Worm (Caenorhabditis elegans) whole organism, L4 larva: ENCODE measurements around the gene tmem-17.

Source experiments
- F26F4.8 ChIP-seq: fragments of 200-800 bp; sonication (Bioruptor generic); conservative IDR thresholded peaks from 2 replicates; pipeline ENCODE4 v1.3.6; 2022; ENCODE audit warnings: missing genetic modification characterization, missing compliant biosample characterization
- F37D6.2 ChIP-seq: sonication (generic microtip); optimal IDR thresholded peaks from 2 replicates; lab custom pipeline; 2016; ENCODE audit warnings: mild to moderate bottlenecking, missing genetic modification characterization, missing compliant biosample characterization
- T20F7.1 ChIP-seq: fragments of 200-800 bp; sonication (Bioruptor generic); optimal IDR thresholded peaks from 2 replicates; lab custom pipeline; 2018; ENCODE audit warnings: mild to moderate bottlenecking, missing genetic modification characterization, missing compliant biosample characterization
- T26A8.4 ChIP-seq: fragments of 200-800 bp; sonication (Bioruptor generic); IDR thresholded peaks from 2 replicates; pipeline ENCODE4 v1.3.6; 2022; ENCODE audit warnings: missing genetic modification characterization, missing compliant biosample characterization
- Y5F2A.4 ChIP-seq: fragments of 200-800 bp; sonication (Bioruptor generic); optimal IDR thresholded peaks from 2 replicates; lab custom pipeline; 2018; ENCODE audit warnings: mild to moderate bottlenecking, missing genetic modification characterization, missing compliant biosample characterization
- aly-2 ChIP-seq: sonication (generic microtip); optimal IDR thresholded peaks from 2 replicates; lab custom pipeline; 2018; ENCODE audit warnings: missing biosample characterization, missing genetic modification characterization
- ceh-20 ChIP-seq: fragments of 200-800 bp; sonication (Bioruptor generic); IDR thresholded peaks from 2 replicates; pipeline ENCODE4 v1.3.6; 2022; ENCODE audit warnings: missing genetic modification reagents, missing genetic modification characterization, missing compliant biosample characterization
- ceh-44 ChIP-seq: fragments of 200-800 bp; sonication (Bioruptor generic); IDR thresholded peaks from 2 replicates; pipeline ENCODE4 v1.3.6; 2022; ENCODE audit warnings: missing genetic modification reagents, missing genetic modification characterization, missing compliant biosample characterization
- ces-1 ChIP-seq: fragments of 150-350 bp; sonication (generic microtip); optimal IDR thresholded peaks from 4 replicates; lab custom pipeline; 2014; ENCODE audit warnings: missing biosample characterization, missing genetic modification reagents, missing genetic modification characterization
- cey-2 ChIP-seq: sonication (generic microtip); optimal IDR thresholded peaks from 3 replicates; lab custom pipeline; 2017; ENCODE audit warnings: missing genetic modification characterization, mild to moderate bottlenecking, missing compliant biosample characterization, antibody characterized with exemption, borderline replicate concordance; ENCODE audit not compliant: insufficient read depth
- daf-16 ChIP-seq, 3 experiments: sonication (generic microtip); optimal IDR thresholded peaks; 2 replicates each; lab custom pipeline; 2016 to 2017; ENCODE audit warnings: missing genetic modification characterization in 3 of 3, missing genetic modification reagents in 3 of 3, mild to moderate bottlenecking in 2 of 3, missing compliant biosample characterization in 2 of 3, missing biosample characterization in 1 of 3, moderate library complexity in 1 of 3
- daf-8 ChIP-seq: fragments of 200-800 bp; sonication (Bioruptor generic); IDR thresholded peaks from 2 replicates; pipeline ENCODE4 v1.3.6; 2022; ENCODE audit warnings: missing genetic modification characterization, missing compliant biosample characterization
- dmd-6 ChIP-seq: fragments of 200-800 bp; sonication (Bioruptor generic); IDR thresholded peaks from 2 replicates; pipeline ENCODE4 v1.3.6; 2022; ENCODE audit warnings: missing genetic modification reagents, missing genetic modification characterization, missing compliant biosample characterization
- dmd-8 ChIP-seq: fragments of 200-800 bp; sonication (Bioruptor generic); IDR thresholded peaks from 2 replicates; pipeline ENCODE4 v1.3.6; 2022; ENCODE audit warnings: missing genetic modification characterization, missing compliant biosample characterization
- dpl-1 ChIP-seq: fragments of 150-350 bp; optimal IDR thresholded peaks from 2 replicates; lab custom pipeline; 2014; ENCODE audit warnings: missing biosample characterization, missing genetic modification reagents, missing genetic modification characterization
- fos-1 ChIP-seq: fragments of 150-350 bp; optimal IDR thresholded peaks from 2 replicates; lab custom pipeline; 2014; ENCODE audit warnings: missing biosample characterization, missing genetic modification characterization
- gei-8 ChIP-seq: fragments of 200-800 bp; sonication (Bioruptor generic); optimal IDR thresholded peaks from 2 replicates; lab custom pipeline; 2018; ENCODE audit warnings: mild to moderate bottlenecking, missing genetic modification characterization, missing compliant biosample characterization
- hlh-30 ChIP-seq: sonication (generic microtip); optimal IDR thresholded peaks from 2 replicates; lab custom pipeline; 2017; ENCODE audit warnings: antibody characterized with exemption, mild to moderate bottlenecking, missing genetic modification characterization, missing compliant biosample characterization; ENCODE audit not compliant: insufficient read depth
- hmg-1.1 ChIP-seq: fragments of 200-800 bp; sonication (Bioruptor generic); IDR thresholded peaks from 2 replicates; pipeline ENCODE4 v1.3.6; 2022; ENCODE audit warnings: missing genetic modification reagents, missing genetic modification characterization, missing compliant biosample characterization
- jun-1 ChIP-seq: fragments of 150-350 bp; optimal IDR thresholded peaks from 2 replicates; lab custom pipeline; 2014; ENCODE audit warnings: missing biosample characterization, missing genetic modification reagents, missing genetic modification characterization
- lin-29 ChIP-seq: fragments of 200-800 bp; sonication (Bioruptor generic); IDR thresholded peaks from 2 replicates; pipeline ENCODE4 v1.3.6; 2022; ENCODE audit warnings: missing genetic modification reagents, missing genetic modification characterization, missing compliant biosample characterization
- lin-38 ChIP-seq: fragments of 200-800 bp; sonication (Bioruptor generic); IDR thresholded peaks from 2 replicates; pipeline ENCODE4 v1.3.6; 2022; ENCODE audit warnings: missing genetic modification reagents, missing genetic modification characterization, missing compliant biosample characterization
- lsy-2 ChIP-seq, 2 experiments: fragments of 150-350 bp in 1 of 2; sonication (generic microtip) in 1 of 2; optimal IDR thresholded peaks; 2 replicates each; lab custom pipeline; 2014 to 2017; ENCODE audit warnings: missing biosample characterization in 2 of 2, missing genetic modification characterization in 2 of 2
- madf-5 ChIP-seq, 2 experiments: fragments of 200-800 bp; sonication (Bioruptor generic); IDR thresholded peaks; 2 replicates each; pipeline ENCODE4 v1.3.6; 2022; ENCODE audit warnings: missing compliant biosample characterization in 2 of 2, missing genetic modification characterization in 2 of 2
- mep-1 ChIP-seq: fragments of 150-350 bp; sonication (generic microtip); optimal IDR thresholded peaks from 3 replicates; lab custom pipeline; 2014; ENCODE audit warnings: missing biosample characterization, missing genetic modification characterization
- mes-2 ChIP-seq: sonication (generic microtip); optimal IDR thresholded peaks from 2 replicates; lab custom pipeline; 2016; ENCODE audit warnings: missing genotype, mild to moderate bottlenecking, missing genetic modification characterization, missing compliant biosample characterization; ENCODE audit not compliant: poor library complexity, severe bottlenecking
- mxl-3 ChIP-seq: fragments of 200-800 bp; sonication (Bioruptor generic); optimal IDR thresholded peaks from 2 replicates; lab custom pipeline; 2018; ENCODE audit warnings: mild to moderate bottlenecking, missing genetic modification characterization, missing compliant biosample characterization
- nhr-10 ChIP-seq: fragments of 150-350 bp; optimal IDR thresholded peaks from 2 replicates; lab custom pipeline; 2014; ENCODE audit warnings: missing biosample characterization, missing genetic modification characterization
- nhr-28 ChIP-seq: fragments of 150-350 bp; optimal IDR thresholded peaks from 2 replicates; lab custom pipeline; 2014; ENCODE audit warnings: missing biosample characterization, missing genetic modification characterization
- nhr-42 ChIP-seq: fragments of 200-800 bp; sonication (Bioruptor generic); IDR thresholded peaks from 2 replicates; pipeline ENCODE4 v1.3.6; 2022; ENCODE audit warnings: missing genetic modification characterization, missing compliant biosample characterization
- nhr-6 ChIP-seq: fragments of 150-350 bp; optimal IDR thresholded peaks from 2 replicates; lab custom pipeline; 2014; ENCODE audit warnings: missing biosample characterization, missing genetic modification characterization
- nhr-76 ChIP-seq: fragments of 150-350 bp; optimal IDR thresholded peaks from 2 replicates; lab custom pipeline; 2014; ENCODE audit warnings: missing biosample characterization, missing genetic modification characterization
- nhr-77 ChIP-seq: fragments of 150-350 bp; optimal IDR thresholded peaks from 2 replicates; lab custom pipeline; 2014; ENCODE audit warnings: missing biosample characterization, missing genetic modification characterization
- php-3 ChIP-seq: fragments of 200-800 bp; sonication (Bioruptor generic); IDR thresholded peaks from 2 replicates; pipeline ENCODE4 v1.3.6; 2022; ENCODE audit warnings: missing genetic modification reagents, missing genetic modification characterization, missing compliant biosample characterization
- rbr-2 ChIP-seq: sonication (generic microtip); optimal IDR thresholded peaks from 2 replicates; lab custom pipeline; 2016; ENCODE audit warnings: missing genotype, missing genetic modification characterization, missing compliant biosample characterization
- set-16 ChIP-seq: fragments of 200-800 bp; sonication (Bioruptor generic); IDR thresholded peaks from 2 replicates; pipeline ENCODE4 v1.3.6; 2022; ENCODE audit warnings: missing genetic modification reagents, missing genetic modification characterization, missing compliant biosample characterization
- skn-1 ChIP-seq: fragments of 150-350 bp; optimal IDR thresholded peaks from 2 replicates; lab custom pipeline; 2014; ENCODE audit warnings: missing biosample characterization, missing genetic modification characterization
- spr-1 ChIP-seq: sonication (generic microtip); optimal IDR thresholded peaks from 2 replicates; lab custom pipeline; 2016; ENCODE audit warnings: mild to moderate bottlenecking, missing genetic modification characterization, missing compliant biosample characterization
- spr-3 ChIP-seq: fragments of 200-800 bp; sonication (Bioruptor generic); optimal IDR thresholded peaks from 2 replicates; lab custom pipeline; 2018; ENCODE audit warnings: mild to moderate bottlenecking, missing genetic modification characterization, missing compliant biosample characterization
- tag-97 ChIP-seq: fragments of 200-800 bp; sonication (Bioruptor generic); IDR thresholded peaks from 2 replicates; pipeline ENCODE4 v1.3.6; 2022; ENCODE audit warnings: missing genetic modification characterization, missing compliant biosample characterization
- unc-39 ChIP-seq: sonication (generic microtip); optimal IDR thresholded peaks from 2 replicates; lab custom pipeline; 2017; ENCODE audit warnings: missing biosample characterization, missing genetic modification characterization
- unc-62 ChIP-seq, 3 experiments: fragments of 150-350 bp in 1 of 3; sonication (generic microtip); optimal IDR thresholded peaks in 2 of 3; peaks in 1 of 3; 1 replicate in 1 of 3; 2 replicates in 2 of 3; lab custom pipeline; 2014 to 2017; ENCODE audit warnings: missing biosample characterization in 3 of 3, missing genetic modification characterization in 3 of 3, missing genetic modification reagents in 3 of 3, missing genotype in 1 of 3
- zfp-2 ChIP-seq: sonication (generic microtip); optimal IDR thresholded peaks from 2 replicates; lab custom pipeline; 2016; ENCODE audit warnings: mild to moderate bottlenecking, missing genetic modification characterization, missing compliant biosample characterization
- zfp-3 ChIP-seq: fragments of 200-800 bp; sonication (Bioruptor generic); conservative IDR thresholded peaks from 2 replicates; pipeline ENCODE4 v1.3.6; 2022; ENCODE audit warnings: missing genetic modification reagents, missing genetic modification characterization, missing compliant biosample characterization
- zip-2 ChIP-seq: fragments of 150-350 bp; optimal IDR thresholded peaks from 2 replicates; lab custom pipeline; 2014; ENCODE audit warnings: missing biosample characterization, missing genetic modification characterization

tmem-17 gene

ce11 chrIII:7072452-7072851 lies 2.4 kb downstream of the tmem-17 start, which contains the start of gene lin-37:
Gene lin-37, minus strand, starts transcription at chrIII:7072552.
- TF ChIP-seq F37D6.2 (no peak), nhr-42 (no peak), mes-2 (tag; lab: Kevin White, UChicago) (no peak), lin-38 (GFP tag; lab: Robert Waterston, UW) (peak; percentile 44; the same call in 1 of the 2 replicates), dpl-1 (GFP tag; lab: Kevin White, UChicago) (no peak), jun-1 (no peak), nhr-77 (tag; lab: Kevin White, UChicago) (no peak), cey-2 (tag; lab: Kevin White, UChicago) (no peak), set-16 (GFP tag; lab: Robert Waterston, UW) (no peak)

DNA sequence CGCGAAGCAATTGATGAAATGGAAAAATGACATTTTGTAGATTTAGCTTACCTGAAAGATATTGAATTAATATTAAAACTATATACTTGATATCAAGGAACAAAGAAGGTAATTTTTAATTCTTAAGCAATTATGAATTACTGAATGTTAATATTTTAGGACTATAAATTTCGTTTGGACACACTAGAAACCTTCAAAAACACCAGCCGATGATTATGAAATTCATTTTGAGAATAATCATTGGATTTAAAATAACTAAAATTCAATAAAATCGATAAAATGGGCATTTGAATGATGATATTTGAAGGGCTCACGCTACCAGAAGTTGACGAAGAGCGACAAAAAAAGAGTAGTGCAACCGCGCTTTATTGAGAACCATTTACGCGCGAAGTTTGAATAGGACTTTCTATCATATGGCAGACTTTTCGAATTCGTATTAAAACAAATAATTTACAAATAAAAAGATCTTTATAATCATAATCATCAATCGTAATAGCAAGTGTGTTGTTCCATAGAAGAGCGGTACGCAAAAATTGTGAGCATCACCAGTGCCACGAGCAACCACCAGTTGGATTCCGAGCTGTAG lies 3.8 kb downstream of the tmem-17 start, which contains the start of gene ZK418.5:
ZK418.5 (minus strand) TSS at position 51 of the 586 bp plus-strand sequence.
- TF ChIP-seq lin-38 (GFP tag; lab: Robert Waterston, UW), result peak; percentile 95
- no peak for TF ChIP-seq ceh-44 (GFP tag; lab: Robert Waterston, UW)
- TF ChIP-seq nhr-28 (tag; lab: Kevin White, UChicago), result peak; percentile 29
- no peak for TF ChIP-seq dmd-8 (GFP tag; lab: Robert Waterston, UW)
- no peak for TF ChIP-seq zip-2 (tag; lab: Kevin White, UChicago)
- TF ChIP-seq daf-16 (GFP tag; optimal IDR thresholded peaks at IDR 0.05; lab: Kevin White, UChicago), result no peak
- peak; percentile 12 for TF ChIP-seq daf-16 (tag; optimal IDR thresholded peaks at IDR 0.05; lab: Kevin White, UChicago)
- TF ChIP-seq T20F7.1, result peak; percentile 25
- no peak for TF ChIP-seq ces-1
- TF ChIP-seq nhr-6 (tag; lab: Kevin White, UChicago), result peak; percentile 50
- no peak for TF ChIP-seq ceh-20
- peak; percentile 34 for TF ChIP-seq mep-1 (tag; lab: Kevin White, UChicago)
- no peak for TF ChIP-seq daf-8 (GFP tag; lab: Robert Waterston, UW)
- TF ChIP-seq zfp-2 (tag; lab: Kevin White, UChicago), result no peak
- TF ChIP-seq dmd-6 (GFP tag; lab: Robert Waterston, UW), result 0 out of 2 replicates have a peak, but pooled peaks have one; percentile 9
- no peak for TF ChIP-seq php-3 (GFP tag; lab: Robert Waterston, UW)
- peak in 1 of 2 experiments; percentile 92 for TF ChIP-seq unc-62 (GFP tag; optimal IDR thresholded peaks at IDR 0.05 in 1 of 2; lab: Kevin White, UChicago)
- no peak for TF ChIP-seq unc-62 (tag; optimal IDR thresholded peaks at IDR 0.05; lab: Kevin White, UChicago)
- TF ChIP-seq T26A8.4 (GFP tag; lab: Robert Waterston, UW), result no peak
- TF ChIP-seq mes-2 (tag; lab: Kevin White, UChicago), result no peak
- peak; percentile 95 for TF ChIP-seq dpl-1 (GFP tag; lab: Kevin White, UChicago)
- no peak for TF ChIP-seq aly-2
- no peak for TF ChIP-seq hmg-1.1
- peak; percentile 24 for TF ChIP-seq rbr-2
- TF ChIP-seq lin-29, result no peak
- peak; percentile 54 for TF ChIP-seq hlh-30
- no peak for TF ChIP-seq zfp-3 (GFP tag; lab: Robert Waterston, UW)
- TF ChIP-seq nhr-76 (tag; lab: Kevin White, UChicago), result no peak
- no peak for TF ChIP-seq fos-1 (tag; lab: Kevin White, UChicago)
- TF ChIP-seq nhr-77 (tag; lab: Kevin White, UChicago), result no peak
- TF ChIP-seq, all 104 proteins: peak for 11

DNA sequence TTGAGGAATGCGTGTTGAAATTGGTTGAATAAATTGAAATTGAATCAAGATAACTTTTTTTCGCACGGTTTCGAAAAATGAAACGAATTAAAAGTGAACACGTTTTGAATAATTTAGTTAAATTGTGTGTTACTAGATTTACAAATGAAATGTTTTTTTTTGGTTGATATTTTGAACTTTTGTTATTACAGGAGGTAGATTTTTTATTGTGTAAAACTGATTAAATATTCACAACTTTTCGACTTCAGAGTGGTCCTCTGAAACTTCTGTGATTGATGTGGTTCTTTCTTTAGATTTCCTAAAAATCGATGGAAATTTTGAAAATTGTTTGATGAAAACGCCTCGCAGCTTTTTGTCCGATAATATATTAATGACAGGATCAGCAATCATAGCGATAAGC lies 6.3 kb downstream of the tmem-17 start, which contains the start of gene ZK418.13:
ZK418.13 (minus strand) TSS at position 101 of the 400 bp plus-strand sequence.
- TF ChIP-seq spr-3, result no peak

ce11 chrIII:7078737-7079136 lies 8.7 kb downstream of the tmem-17 start, which contains the start of gene ZK418.6:
Gene ZK418.6, minus strand, starts transcription at chrIII:7078837.
- TF ChIP-seq tag-97 (GFP tag; lab: Robert Waterston, UW) (no peak), Y5F2A.4 (GFP tag; lab: Kevin White, UChicago) (no peak), unc-39 (tag; lab: Kevin White, UChicago) (no peak), ceh-20 (no peak), lsy-2 (tag; optimal IDR thresholded peaks at IDR 0.05; lab: Kevin White, UChicago) (no peak), skn-1 (tag; lab: Kevin White, UChicago) (no peak), hmg-1.1 (no peak), gei-8 (GFP tag; lab: Kevin White, UChicago) (no peak), spr-1 (no peak), F26F4.8 (no peak), nhr-10 (tag; lab: Kevin White, UChicago) (no peak), mxl-3 (no peak), dmd-8 (GFP tag; lab: Robert Waterston, UW) (no peak), madf-5 (GFP tag; IDR thresholded peaks at IDR 0.05; lab: Robert Waterston, UW) (no peak), nhr-42 (no peak)
